Worm (Caenorhabditis elegans): ENCODE data around the gene pals-38.

The pals-38 gene

ce11 chrV:12412321-12412720 is 34.5 kb downstream of the pals-38 start:
- TF ChIP-seq egl-27 (tag; optimal IDR thresholded peaks at IDR 0.05): no peak
- TF ChIP-seq zag-1 (tag; optimal IDR thresholded peaks at IDR 0.05): no peak
- TF ChIP-seq unc-62 (GFP tag; optimal IDR thresholded peaks at IDR 0.05): no peak
- no peak for TF ChIP-seq pqm-1 (tag; optimal IDR thresholded peaks at IDR 0.05)
- no peak for TF ChIP-seq lin-39 (tag; optimal IDR thresholded peaks at IDR 0.05)
- TF ChIP-seq nhr-11 (tag; optimal IDR thresholded peaks at IDR 0.05): no peak
- no peak for TF ChIP-seq daf-12 (tag; optimal IDR thresholded peaks at IDR 0.05)
- TF ChIP-seq R02D3.7 (tag; optimal IDR thresholded peaks at IDR 0.05): no peak
- TF ChIP-seq aly-2 (tag; optimal IDR thresholded peaks at IDR 0.05): no peak

ce11 chrV:12411909-12412308 is 34.9 kb downstream of the pals-38 start, which contains the start of gene cdr-7:
TSS of gene cdr-7 (minus strand) at chrV:12412113.
- no peak for TF ChIP-seq zag-1 (tag; optimal IDR thresholded peaks at IDR 0.05)
- no peak for TF ChIP-seq eor-1 (tag; optimal IDR thresholded peaks at IDR 0.05)
- no peak for TF ChIP-seq nhr-11 (tag; optimal IDR thresholded peaks at IDR 0.05)
- no peak for TF ChIP-seq R02D3.7 (tag; optimal IDR thresholded peaks at IDR 0.05)
- no peak for TF ChIP-seq snpc-4 (tag; optimal IDR thresholded peaks at IDR 0.05)
- peak; percentile 41 for TF ChIP-seq nhr-25 (tag; optimal IDR thresholded peaks at IDR 0.05)
- no peak for TF ChIP-seq sea-2 (GFP tag; optimal IDR thresholded peaks at IDR 0.05)
- peak in 1 of 3 experiments; percentile 45 for TF ChIP-seq elt-3 (tag; optimal IDR thresholded peaks at IDR 0.05)
- TF ChIP-seq elt-1 (tag; optimal IDR thresholded peaks at IDR 0.05): peak; percentile 89

- TF ChIP-seq pqm-1 (tag; optimal IDR thresholded peaks at IDR 0.05) (no peak), ZK546.5 (tag; optimal IDR thresholded peaks at IDR 0.05) (no peak), nhr-25 (tag; optimal IDR thresholded peaks at IDR 0.05) (no peak), ceh-9 (tag; optimal IDR thresholded peaks at IDR 0.05) (no peak), nhr-23 (tag; optimal IDR thresholded peaks at IDR 0.05) (no peak)
Observed at ce11 chrV:12410416-12411001, 36.3 kb downstream of the pals-38 start, which contains the start of gene hrg-2. TSS of gene hrg-2 (minus strand) at chrV:12410513.

- TF ChIP-seq ceh-16 (tag; optimal IDR thresholded peaks at IDR 0.05) (no peak), pqm-1 (tag; optimal IDR thresholded peaks at IDR 0.05) (peak; percentile 1), nhr-43 (tag; optimal IDR thresholded peaks at IDR 0.05; ENCODE audit: poor library complexity, severe bottlenecking) (no peak), mdl-1 (tag; optimal IDR thresholded peaks at IDR 0.05) (no peak), ztf-4 (tag; optimal IDR thresholded peaks at IDR 0.05) (no peak), fos-1 (tag; optimal IDR thresholded peaks at IDR 0.05) (no peak), pha-4 (tag; optimal IDR thresholded peaks at IDR 0.05) (peak; percentile 62), skn-1 (tag; optimal IDR thresholded peaks at IDR 0.05) (no peak), egl-5 (tag; optimal IDR thresholded peaks at IDR 0.05) (no peak), nhr-11 (tag; optimal IDR thresholded peaks at IDR 0.05) (no peak), elt-1 (tag; optimal IDR thresholded peaks at IDR 0.05) (no peak), elt-2 (tag; optimal IDR thresholded peaks at IDR 0.05) (peak; percentile 6), nhr-23 (tag; optimal IDR thresholded peaks at IDR 0.05) (no peak), nfya-1 (tag; optimal IDR thresholded peaks at IDR 0.05; ENCODE audit: insufficient read depth) (peak; percentile 0), fkh-10 (GFP tag; optimal IDR thresholded peaks at IDR 0.05) (no peak), nhr-237 (tag; optimal IDR thresholded peaks at IDR 0.05) (no peak), ceh-82 (tag; optimal IDR thresholded peaks at IDR 0.05) (no peak), R02D3.7 (tag; optimal IDR thresholded peaks at IDR 0.05) (no peak), elt-3 (tag; optimal IDR thresholded peaks at IDR 0.05) (no peak)
Observed at ce11 chrV:12408996-12409395, 37.8 kb downstream of the pals-38 start.

ce11 chrV:12408525-12408924 is 38.3 kb downstream of the pals-38 start, which contains the start of gene cdr-4:
TSS of gene cdr-4 (minus strand) at chrV:12408625.
- TF ChIP-seq elt-3 (tag; optimal IDR thresholded peaks at IDR 0.05): no peak
- TF ChIP-seq eor-1 (tag; optimal IDR thresholded peaks at IDR 0.05): no peak
- no peak for TF ChIP-seq sea-2 (GFP tag; optimal IDR thresholded peaks at IDR 0.05)
- TF ChIP-seq nhr-11 (tag; optimal IDR thresholded peaks at IDR 0.05): no peak
- TF ChIP-seq ceh-28 (tag; optimal IDR thresholded peaks at IDR 0.05): no peak
- TF ChIP-seq daf-12 (tag; optimal IDR thresholded peaks at IDR 0.05): no peak
- TF ChIP-seq skn-1 (tag; optimal IDR thresholded peaks at IDR 0.05): no peak
- TF ChIP-seq zag-1 (tag; optimal IDR thresholded peaks at IDR 0.05): no peak
- no peak for TF ChIP-seq nhr-77 (tag; optimal IDR thresholded peaks at IDR 0.05)
- TF ChIP-seq lin-39 (tag; optimal IDR thresholded peaks at IDR 0.05): no peak
- no peak for TF ChIP-seq fkh-10 (GFP tag; optimal IDR thresholded peaks at IDR 0.05)
- TF ChIP-seq hmg-11 (tag; optimal IDR thresholded peaks at IDR 0.05): no peak
- no peak for TF ChIP-seq nhr-43 (tag; optimal IDR thresholded peaks at IDR 0.05; ENCODE audit: poor library complexity, severe bottlenecking)
- TF ChIP-seq ztf-4 (tag; optimal IDR thresholded peaks at IDR 0.05): no peak
- TF ChIP-seq ceh-16 (tag; optimal IDR thresholded peaks at IDR 0.05): no peak
- TF ChIP-seq ama-1 (optimal IDR thresholded peaks at IDR 0.05): no peak

Measured in whole organism, L3 larva.